Fruit fly (Drosophila melanogaster): ENCODE data around the gene Phlpp.

The Phlpp gene

DNA sequence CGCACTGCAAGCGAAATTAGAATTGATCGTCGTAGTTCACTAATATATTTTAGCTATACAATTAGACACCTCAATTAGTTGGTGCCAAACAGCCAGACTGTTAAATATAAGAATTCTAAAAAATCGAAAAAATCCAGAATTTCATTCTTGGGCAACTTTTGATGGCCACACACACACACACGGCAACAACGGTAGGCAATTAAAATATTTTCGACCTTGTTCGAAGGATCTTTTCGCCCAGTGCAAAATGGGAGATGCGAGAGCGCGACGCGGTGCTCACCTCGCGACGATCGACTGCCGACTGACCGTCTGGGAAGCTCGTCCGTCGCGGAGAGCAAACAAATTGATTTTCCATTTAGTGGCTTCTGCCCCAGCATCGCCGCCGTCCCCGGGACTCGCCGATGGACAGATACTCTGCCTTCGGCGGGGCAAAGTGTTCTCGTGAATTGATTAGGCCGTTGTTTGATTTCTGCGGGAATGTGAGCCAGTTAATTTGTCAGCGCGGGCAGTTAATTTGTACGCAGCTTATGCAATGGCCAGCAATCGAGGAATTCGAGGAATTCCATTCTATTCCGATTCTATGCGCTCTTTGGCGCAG lies 10.7 kb downstream of the Phlpp start, which contains the start of gene CG10702 (continued):
- TF ChIP-seq lov (optimal IDR thresholded peaks at IDR 0.05) (no peak), lov (GFP tag; IDR thresholded peaks at IDR 0.05) (no peak), inv (GFP tag; IDR thresholded peaks at IDR 0.05; ENCODE audit: partially characterized antibody) (no peak), Atf-2 (GFP tag; optimal IDR thresholded peaks at IDR 0.05) (no peak), abd-A (tag; optimal IDR thresholded peaks at IDR 0.05) (no peak), twi (tag; optimal IDR thresholded peaks at IDR 0.05) (no peak), E2f1 (GFP tag; IDR thresholded peaks at IDR 0.05) (no peak), CG3163 (GFP tag; optimal IDR thresholded peaks at IDR 0.05) (no peak), CG7271 (tag; optimal IDR thresholded peaks at IDR 0.05) (no peak), dmrt11E (tag; optimal IDR thresholded peaks at IDR 0.05) (no peak), CG4854 (GFP tag; optimal IDR thresholded peaks at IDR 0.05) (no peak), tin (GFP tag; optimal IDR thresholded peaks at IDR 0.05) (no peak), cg (GFP tag; optimal IDR thresholded peaks at IDR 0.05) (no peak), CG34376 (GFP tag; optimal IDR thresholded peaks at IDR 0.05) (no peak), Opbp (GFP tag; IDR thresholded peaks at IDR 0.05; ENCODE audit: partially characterized antibody) (no peak), pum (GFP tag; optimal IDR thresholded peaks at IDR 0.05) (no peak), ind (GFP tag; optimal IDR thresholded peaks at IDR 0.05) (peak; percentile 7), Nf-YA (GFP tag; IDR thresholded peaks at IDR 0.05) (no peak), Kr (GFP tag; optimal IDR thresholded peaks at IDR 0.05) (no peak), Meics (GFP tag; optimal IDR thresholded peaks at IDR 0.05) (no peak), CG10565 (GFP tag; optimal IDR thresholded peaks at IDR 0.05) (no peak), CG10321 (GFP tag; IDR thresholded peaks at IDR 0.05) (no peak), fd102C (GFP tag; optimal IDR thresholded peaks at IDR 0.05) (no peak), CG8290 (GFP tag; optimal IDR thresholded peaks at IDR 0.05) (no peak), CG8290 (tag; optimal IDR thresholded peaks at IDR 0.05) (no peak), sna (GFP tag; IDR thresholded peaks at IDR 0.05; ENCODE audit: partially characterized antibody) (no peak), CG12071 (GFP tag; optimal IDR thresholded peaks at IDR 0.05) (no peak), stc (GFP tag; IDR thresholded peaks at IDR 0.05) (no peak; the same call in 1 of the 2 replicates), ash1 (GFP tag; optimal IDR thresholded peaks at IDR 0.05) (no peak), pita (GFP tag; optimal IDR thresholded peaks at IDR 0.05) (no peak), caup (GFP tag; optimal IDR thresholded peaks at IDR 0.05; ENCODE audit: severe bottlenecking) (no peak), Ssrp (tag; optimal IDR thresholded peaks at IDR 0.05) (peak; percentile 28), CG9727 (GFP tag; optimal IDR thresholded peaks at IDR 0.05) (no peak), eve (GFP tag; optimal IDR thresholded peaks at IDR 0.05) (no peak), pzg (GFP tag; optimal IDR thresholded peaks at IDR 0.05) (no peak), CG16863 (GFP tag; optimal IDR thresholded peaks at IDR 0.05) (no peak), E2f2 (GFP tag; IDR thresholded peaks at IDR 0.05) (no peak), sob (GFP tag; IDR thresholded peaks at IDR 0.05) (0 out of 2 replicates have a peak, but pooled peaks have one; percentile 41), TFAM (GFP tag; optimal IDR thresholded peaks at IDR 0.05) (no peak), jumu (GFP tag; optimal IDR thresholded peaks at IDR 0.05) (no peak), CG10654 (GFP tag; optimal IDR thresholded peaks at IDR 0.05) (no peak), Fer2 (tag; optimal IDR thresholded peaks at IDR 0.05) (no peak), insv (GFP tag; optimal IDR thresholded peaks at IDR 0.05) (no peak), HLH54F (GFP tag; optimal IDR thresholded peaks at IDR 0.05) (no peak), Poxn (GFP tag; IDR thresholded peaks at IDR 0.05) (no peak), gro (GFP tag; optimal IDR thresholded peaks at IDR 0.05) (no peak), CG31441 (GFP tag; IDR thresholded peaks at IDR 0.05) (peak; percentile 33; the same call in 1 of the 2 replicates), CG8359 (GFP tag; optimal IDR thresholded peaks at IDR 0.05; ENCODE audit: borderline replicate concordance) (no peak), gcm2 (GFP tag; optimal IDR thresholded peaks at IDR 0.05) (no peak), fd3F (GFP tag; optimal IDR thresholded peaks at IDR 0.05) (no peak), trem (tag; optimal IDR thresholded peaks at IDR 0.05) (no peak)

Measured in whole organism, embryonic.